Fruit fly (Drosophila melanogaster) whole organism, adult: Measurements from ENCODE around the gene Sam-S.

Experiments
- CG11617 ChIP-seq: fragments of 200-800 bp; sonication (Bioruptor generic); optimal IDR thresholded peaks from 2 replicates; lab custom pipeline; 2017; ENCODE audit warnings: mild to moderate bottlenecking, missing biosample characterization, missing genetic modification reagents, missing genetic modification characterization
- CG12768 ChIP-seq: fragments of 200-800 bp; sonication (Bioruptor generic); optimal IDR thresholded peaks from 2 replicates; lab custom pipeline; 2017; ENCODE audit warnings: missing biosample characterization, missing genetic modification characterization, mild to moderate bottlenecking, moderate library complexity, missing genetic modification reagents
- CG14711 ChIP-seq: fragments of 200-800 bp; sonication (Bioruptor generic); optimal IDR thresholded peaks from 2 replicates; lab custom pipeline; 2018; ENCODE audit warnings: missing biosample characterization, mild to moderate bottlenecking, missing genetic modification characterization, moderate library complexity
- CG1620 ChIP-seq: fragments of 200-800 bp; sonication (Bioruptor generic); optimal IDR thresholded peaks from 2 replicates; lab custom pipeline; 2016; ENCODE audit warnings: missing biosample characterization, missing genetic modification characterization
- CG33017 ChIP-seq: fragments of 200-800 bp; sonication (Bioruptor generic); optimal IDR thresholded peaks from 2 replicates; lab custom pipeline; 2018; ENCODE audit warnings: missing biosample characterization, mild to moderate bottlenecking, missing genetic modification characterization, moderate library complexity
- CG5204 ChIP-seq: fragments of 200-800 bp; sonication (Bioruptor generic); optimal IDR thresholded peaks from 2 replicates; lab custom pipeline; 2016; ENCODE audit warnings: missing biosample characterization, missing genetic modification characterization
- CG7045 ChIP-seq: fragments of 200-800 bp; sonication (Bioruptor generic); optimal IDR thresholded peaks from 2 replicates; lab custom pipeline; 2017; ENCODE audit warnings: missing biosample characterization, mild to moderate bottlenecking, missing genetic modification characterization
- CG7101 ChIP-seq: fragments of 200-800 bp; sonication (Bioruptor generic); optimal IDR thresholded peaks from 2 replicates; lab custom pipeline; 2018; ENCODE audit warnings: missing biosample characterization, mild to moderate bottlenecking, missing genetic modification characterization, moderate library complexity
- Clk ChIP-seq: fragments of 200-800 bp; sonication (Bioruptor generic); optimal IDR thresholded peaks from 2 replicates; lab custom pipeline; 2017; ENCODE audit warnings: missing biosample characterization, missing genetic modification characterization
- Crg-1 ChIP-seq: fragments of 200-800 bp; sonication (Bioruptor generic); optimal IDR thresholded peaks from 2 replicates; lab custom pipeline; 2016; ENCODE audit warnings: missing biosample characterization, missing genetic modification characterization
- Hr96 ChIP-seq: fragments of 200-800 bp; sonication (Bioruptor generic); optimal IDR thresholded peaks from 2 replicates; lab custom pipeline; 2016; ENCODE audit warnings: missing biosample characterization, missing genetic modification characterization
- Mnt ChIP-seq: fragments of 200-800 bp; sonication (Bioruptor generic); optimal IDR thresholded peaks from 2 replicates; lab custom pipeline; 2016; ENCODE audit warnings: missing biosample characterization, mild to moderate bottlenecking, missing genetic modification characterization
- bab1 ChIP-seq: fragments of 200-800 bp; sonication (Bioruptor generic); optimal IDR thresholded peaks from 3 replicates; lab custom pipeline; 2019; ENCODE audit warnings: missing biosample characterization, mild to moderate bottlenecking, missing genetic modification characterization, moderate library complexity
- cic ChIP-seq: fragments of 200-800 bp; sonication (Bioruptor generic); optimal IDR thresholded peaks from 2 replicates; lab custom pipeline; 2017; ENCODE audit warnings: missing biosample characterization, mild to moderate bottlenecking, missing genetic modification characterization, moderate library complexity
- cnc ChIP-seq, 2 experiments: fragments of >200 bp; optimal IDR thresholded peaks; 2 replicates each; lab custom pipeline; 2017
- kay ChIP-seq: fragments of 200-800 bp; sonication (Bioruptor generic); peaks from one replicate; lab custom pipeline; 2016; ENCODE audit warnings: missing biosample characterization, missing genetic modification characterization, borderline replicate concordance
- ovo ChIP-seq: fragments of 200-800 bp; sonication (Bioruptor generic); optimal IDR thresholded peaks from 2 replicates; lab custom pipeline; 2016; ENCODE audit warnings: missing biosample characterization, missing genetic modification characterization
- pad ChIP-seq: fragments of 200-800 bp; sonication (Bioruptor generic); optimal IDR thresholded peaks from 3 replicates; lab custom pipeline; 2017; ENCODE audit warnings: missing biosample characterization, missing genetic modification characterization, mild to moderate bottlenecking, moderate library complexity, missing genetic modification reagents
- tj ChIP-seq: fragments of 200-800 bp; sonication (Bioruptor generic); optimal IDR thresholded peaks from 3 replicates; lab custom pipeline; 2017; ENCODE audit warnings: missing biosample characterization, mild to moderate bottlenecking, missing genetic modification characterization, moderate library complexity
- toe ChIP-seq: fragments of 200-800 bp; sonication (Bioruptor generic); optimal IDR thresholded peaks from 2 replicates; lab custom pipeline; 2016; ENCODE audit warnings: missing biosample characterization, missing genetic modification characterization

The Sam-S gene

DNA sequence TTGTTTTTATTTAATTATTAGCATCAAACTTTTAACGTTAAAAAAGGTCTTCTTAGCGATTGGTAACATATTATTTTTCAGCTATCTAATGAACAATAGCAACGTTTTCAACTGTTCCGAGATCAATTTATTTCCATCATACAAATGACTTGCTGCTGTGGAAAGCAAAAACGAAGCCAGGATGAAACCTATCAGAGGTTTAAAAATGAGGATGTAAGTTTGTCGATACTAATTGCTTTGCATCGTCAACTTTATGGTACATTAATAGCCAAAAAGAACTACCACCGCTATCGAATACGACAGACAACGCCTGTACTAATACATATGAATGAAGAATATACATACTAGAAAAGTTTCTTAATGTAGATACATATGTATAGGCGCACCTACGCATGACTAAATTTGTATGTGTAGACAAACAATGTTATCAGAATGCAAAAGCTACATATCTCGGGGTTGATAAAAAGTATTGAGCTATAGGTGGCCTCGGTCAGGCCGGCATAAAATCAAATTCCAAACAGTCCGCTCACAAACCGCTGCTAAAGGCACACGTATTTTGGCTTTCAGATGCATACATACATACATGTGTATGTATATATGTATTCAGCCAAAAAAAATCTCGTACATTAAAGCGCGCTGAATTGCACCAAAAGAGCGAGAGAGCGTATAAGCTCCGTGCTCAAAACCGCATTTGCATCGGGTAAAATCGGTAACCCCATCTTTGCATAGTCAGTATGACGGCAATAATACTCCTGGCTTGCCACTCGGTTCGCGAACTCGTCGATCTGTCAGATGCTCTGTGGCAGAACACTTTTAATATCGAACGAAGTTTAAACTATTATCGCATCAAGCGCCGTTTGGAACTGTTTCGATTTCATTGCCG is 34.6 kb upstream of the Sam-S start:
- TF ChIP-seq CG11617 (GFP tag; lab: Kevin White, UChicago) = no peak
- no peak for TF ChIP-seq pad (GFP tag; lab: Kevin White, UChicago)
- TF ChIP-seq Clk = no peak
- no peak for TF ChIP-seq CG1620 (GFP tag; lab: Kevin White, UChicago)
- TF ChIP-seq tj (GFP tag; lab: Kevin White, UChicago) = no peak
- TF ChIP-seq kay = peak; percentile 90
- no peak for TF ChIP-seq Crg-1 (GFP tag; lab: Kevin White, UChicago)
- no peak for TF ChIP-seq CG7045 (GFP tag; lab: Kevin White, UChicago)
- no peak for TF ChIP-seq toe
- TF ChIP-seq CG14711 = no peak
- no peak for TF ChIP-seq CG5204 (GFP tag; lab: Kevin White, UChicago)
- TF ChIP-seq CG33017 (tag; lab: Kevin White, UChicago) = peak; percentile 32
- TF ChIP-seq ovo (GFP tag; lab: Kevin White, UChicago) = no peak
- peak; percentile 43 for TF ChIP-seq bab1 (GFP tag; lab: Kevin White, UChicago)
- TF ChIP-seq Mnt = no peak
- TF ChIP-seq cnc (optimal IDR thresholded peaks at IDR 0.05; lab: Kevin White, UChicago) = peak; percentile 65 to 67
- no peak for TF ChIP-seq cic
- TF ChIP-seq Hr96 (GFP tag; lab: Kevin White, UChicago) = no peak
- TF ChIP-seq CG12768 (GFP tag; lab: Kevin White, UChicago) = no peak
- peak; percentile 5 for TF ChIP-seq CG7101

DNA sequence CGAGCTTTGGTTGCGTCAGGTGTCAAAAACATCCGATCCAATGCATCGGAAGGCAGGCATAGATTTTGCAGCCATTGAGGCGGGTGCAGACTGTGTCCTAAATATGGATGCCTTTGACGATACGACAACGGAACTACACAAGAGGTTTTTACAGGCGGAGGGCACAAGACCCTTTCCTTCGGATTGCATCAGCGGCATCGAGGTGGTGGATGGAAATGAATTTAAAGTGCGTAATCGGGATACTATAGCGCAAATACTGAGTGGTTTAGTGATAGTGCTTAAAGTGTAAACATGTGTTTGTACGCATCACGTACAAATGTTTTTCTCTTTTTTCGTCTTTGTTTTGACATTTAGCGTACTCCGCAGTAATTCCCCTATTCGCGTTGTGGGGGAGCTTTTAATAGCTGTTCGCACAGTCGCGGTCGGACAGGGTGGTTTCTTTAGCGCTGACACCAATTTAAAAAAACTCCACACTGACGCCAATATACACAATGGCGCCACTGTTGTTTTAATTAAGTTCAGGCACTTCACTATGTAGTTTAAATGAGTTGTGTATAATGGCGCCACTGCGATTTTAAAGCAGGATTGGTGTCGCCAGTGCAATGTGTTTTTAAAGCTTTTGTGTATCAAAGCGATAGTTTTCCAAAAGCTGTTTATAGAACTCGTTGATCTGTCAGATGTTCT is 33.8 kb upstream of the Sam-S start:
- peak; percentile 69 for TF ChIP-seq cic
- TF ChIP-seq CG11617 (GFP tag; lab: Kevin White, UChicago) = no peak
- peak; percentile 46 for TF ChIP-seq CG14711
- TF ChIP-seq bab1 (GFP tag; lab: Kevin White, UChicago) = no peak
- TF ChIP-seq kay = peak; percentile 81
- no peak for TF ChIP-seq CG7045 (GFP tag; lab: Kevin White, UChicago)
- TF ChIP-seq toe = no peak
- no peak for TF ChIP-seq CG12768 (GFP tag; lab: Kevin White, UChicago)
- TF ChIP-seq cnc (optimal IDR thresholded peaks at IDR 0.05; lab: Kevin White, UChicago) = no peak
- no peak for TF ChIP-seq ovo (GFP tag; lab: Kevin White, UChicago)
- TF ChIP-seq Mnt = peak; percentile 65
- peak; percentile 41 for TF ChIP-seq pad (GFP tag; lab: Kevin White, UChicago)
- no peak for TF ChIP-seq Hr96 (GFP tag; lab: Kevin White, UChicago)
- peak; percentile 33 for TF ChIP-seq tj (GFP tag; lab: Kevin White, UChicago)
- peak; percentile 65 for TF ChIP-seq CG7101
- TF ChIP-seq Crg-1 (GFP tag; lab: Kevin White, UChicago) = peak; percentile 8
- TF ChIP-seq CG5204 (GFP tag; lab: Kevin White, UChicago) = no peak
- TF ChIP-seq CG33017 (tag; lab: Kevin White, UChicago) = no peak
- no peak for TF ChIP-seq Clk
- peak; percentile 18 for TF ChIP-seq CG1620 (GFP tag; lab: Kevin White, UChicago)

DNA sequence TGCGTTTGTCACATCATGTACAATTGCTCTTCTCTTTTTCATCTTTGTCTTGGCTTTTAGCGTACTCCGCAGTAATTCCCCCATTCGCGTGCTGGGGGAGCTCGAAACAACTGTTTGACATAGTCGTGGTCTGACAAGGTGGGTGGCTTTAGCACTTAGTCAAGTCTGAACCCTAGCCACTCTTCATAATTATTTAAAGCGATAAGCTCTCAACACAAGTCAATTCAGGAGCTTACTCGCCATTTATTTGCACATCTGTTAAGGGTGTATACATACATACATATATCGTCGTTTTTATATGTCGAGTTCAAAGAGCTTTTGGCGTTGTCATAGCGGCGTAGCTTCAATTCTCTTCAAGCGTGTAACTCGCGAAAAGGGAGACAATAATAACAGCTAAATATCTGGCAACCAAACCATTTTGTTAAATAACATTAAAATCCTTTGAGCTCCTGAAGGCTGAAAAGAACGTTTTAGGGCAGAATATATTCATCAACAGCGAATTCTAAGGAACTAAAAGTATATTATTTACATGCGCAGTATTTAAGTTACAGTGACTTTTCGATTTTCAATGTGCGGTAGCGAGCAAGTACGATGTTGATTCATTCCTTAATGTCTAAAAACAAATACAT is 32.8 kb upstream of the Sam-S start:
- TF ChIP-seq CG1620 (GFP tag; lab: Kevin White, UChicago) (peak; percentile 19), pad (GFP tag; lab: Kevin White, UChicago) (peak; percentile 94), CG7101 (no peak), CG11617 (GFP tag; lab: Kevin White, UChicago) (no peak), Hr96 (GFP tag; lab: Kevin White, UChicago) (no peak), ovo (GFP tag; lab: Kevin White, UChicago) (no peak), CG14711 (no peak), Crg-1 (GFP tag; lab: Kevin White, UChicago) (no peak), CG5204 (GFP tag; lab: Kevin White, UChicago) (no peak), CG12768 (GFP tag; lab: Kevin White, UChicago) (no peak), cic (peak; percentile 43), kay (peak; percentile 88), Mnt (no peak), CG33017 (tag; lab: Kevin White, UChicago) (no peak), toe (no peak), bab1 (GFP tag; lab: Kevin White, UChicago) (no peak), CG7045 (GFP tag; lab: Kevin White, UChicago) (no peak), cnc (optimal IDR thresholded peaks at IDR 0.05; lab: Kevin White, UChicago) (peak in 1 of 2 experiments; percentile 55), Clk (no peak), tj (GFP tag; lab: Kevin White, UChicago) (peak; percentile 5)

DNA sequence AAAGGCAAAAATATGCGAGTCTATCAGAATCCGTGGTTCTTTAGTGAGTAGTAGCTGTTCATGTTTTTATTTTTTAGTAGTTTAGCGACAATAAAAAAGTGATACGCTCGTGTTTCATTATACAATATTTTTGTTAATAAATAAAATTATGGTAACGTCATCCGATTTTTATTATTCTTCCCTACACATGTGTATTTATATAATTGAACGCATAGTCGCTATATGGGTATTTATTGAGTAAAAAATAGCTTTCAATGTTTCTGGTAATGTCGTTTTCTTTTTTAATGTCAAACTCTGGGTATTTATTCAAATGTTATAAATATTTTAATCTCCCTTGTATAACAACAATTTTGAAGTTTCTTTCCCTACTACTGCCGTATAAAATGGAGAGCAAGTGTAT is 30.7 kb upstream of the Sam-S start, which contains the start of gene CG11374:
CG11374 (plus strand) TSS at position 301 of the 400 bp plus-strand sequence.
- TF ChIP-seq CG1620 (GFP tag; lab: Kevin White, UChicago) (no peak), kay (peak; percentile 22), pad (GFP tag; lab: Kevin White, UChicago) (no peak)

DNA sequence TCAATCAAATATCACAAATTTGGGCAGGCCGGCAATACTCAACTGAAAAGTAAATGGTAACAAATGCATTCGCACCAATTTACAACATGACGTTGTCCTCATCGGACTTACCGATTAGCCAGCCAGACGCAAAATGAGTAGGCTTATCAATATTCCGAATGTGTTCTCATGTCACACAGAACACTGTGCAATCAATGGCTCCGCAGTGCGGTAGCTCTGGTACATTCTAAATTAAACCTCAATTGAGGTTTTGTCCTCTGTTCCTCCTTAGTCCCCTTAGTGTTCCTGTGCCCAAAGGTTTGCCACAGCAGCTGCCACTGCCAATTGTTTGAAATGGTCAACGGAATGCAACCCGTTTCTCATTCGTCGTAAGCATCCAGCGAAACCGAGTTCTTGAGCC is 27.9 kb upstream of the Sam-S start:
- TF ChIP-seq CG7045 (GFP tag; lab: Kevin White, UChicago) (no peak), cnc (optimal IDR thresholded peaks at IDR 0.05; lab: Kevin White, UChicago) (no peak), CG12768 (GFP tag; lab: Kevin White, UChicago) (no peak), kay (no peak), cic (no peak), ovo (GFP tag; lab: Kevin White, UChicago) (no peak), pad (GFP tag; lab: Kevin White, UChicago) (no peak), Crg-1 (GFP tag; lab: Kevin White, UChicago) (no peak), bab1 (GFP tag; lab: Kevin White, UChicago) (no peak), CG1620 (GFP tag; lab: Kevin White, UChicago) (no peak), Mnt (no peak), Hr96 (GFP tag; lab: Kevin White, UChicago) (no peak), CG11617 (GFP tag; lab: Kevin White, UChicago) (no peak)
